Fruit fly (Drosophila melanogaster) whole organism, embryonic: ENCODE data around the gene CG14400.

Experiments
- Aef1 ChIP-seq: fragments of 200-800 bp; sonication (Bioruptor generic); IDR thresholded peaks from 3 replicates; pipeline ENCODE4 v1.3.6; 2022; ENCODE audit warnings: missing biosample characterization, missing genetic modification characterization
- Antp ChIP-seq: fragments of 200-800 bp; sonication (Bioruptor generic); optimal IDR thresholded peaks from 3 replicates; lab custom pipeline; 2016; ENCODE audit warnings: missing biosample characterization, missing genetic modification characterization
- Asciz ChIP-seq: fragments of 200-800 bp; sonication (Bioruptor generic); optimal IDR thresholded peaks from 2 replicates; lab custom pipeline; 2017; ENCODE audit warnings: missing biosample characterization, mild to moderate bottlenecking, missing genetic modification characterization, missing genetic modification reagents
- Bgb ChIP-seq: fragments of 200-800 bp; sonication (Bioruptor generic); IDR thresholded peaks from 2 replicates; pipeline ENCODE4 v1.3.6; 2022; ENCODE audit warnings: missing biosample characterization, missing genetic modification characterization; ENCODE audit not compliant: partially characterized antibody
- CG10267 ChIP-seq: fragments of 200-800 bp; sonication (Bioruptor generic); optimal IDR thresholded peaks from 2 replicates; lab custom pipeline; 2018; ENCODE audit warnings: missing biosample characterization, mild to moderate bottlenecking, missing genetic modification characterization, moderate library complexity
- CG11247 ChIP-seq: fragments of 200-800 bp; sonication (Bioruptor generic); IDR thresholded peaks from 2 replicates; pipeline ENCODE4 v1.3.6; 2022; ENCODE audit warnings: missing biosample characterization, missing genetic modification characterization
- CG12391 ChIP-seq: fragments of 200-800 bp; sonication (Bioruptor generic); optimal IDR thresholded peaks from 3 replicates; lab custom pipeline; 2018; ENCODE audit warnings: missing biosample characterization, mild to moderate bottlenecking, missing genetic modification characterization, moderate library complexity
- CG14710 ChIP-seq: fragments of 200-800 bp; sonication (Bioruptor generic); optimal IDR thresholded peaks from 3 replicates; lab custom pipeline; 2019; ENCODE audit warnings: missing biosample characterization, mild to moderate bottlenecking, missing genetic modification characterization, moderate library complexity
- CG16779 ChIP-seq: fragments of 200-800 bp; sonication (Bioruptor generic); IDR thresholded peaks from 2 replicates; pipeline ENCODE4 v1.3.6; 2022; ENCODE audit warnings: missing biosample characterization, missing genetic modification characterization
- CG18619 ChIP-seq: fragments of 200-800 bp; sonication (Bioruptor generic); optimal IDR thresholded peaks from 3 replicates; lab custom pipeline; 2017; ENCODE audit warnings: missing biosample characterization, mild to moderate bottlenecking, missing genetic modification characterization
- CG2129 ChIP-seq: fragments of 200-800 bp; sonication (Bioruptor generic); IDR thresholded peaks from 2 replicates; pipeline ENCODE4 v1.3.6; 2022; ENCODE audit warnings: missing biosample characterization, missing genetic modification characterization; ENCODE audit not compliant: partially characterized antibody
- CG2678 ChIP-seq: fragments of 200-800 bp; sonication (Bioruptor generic); optimal IDR thresholded peaks from 3 replicates; lab custom pipeline; 2019; ENCODE audit warnings: missing biosample characterization, mild to moderate bottlenecking, missing genetic modification characterization, moderate library complexity
- CG30431 ChIP-seq: fragments of 200-800 bp; sonication (Bioruptor generic); optimal IDR thresholded peaks from 2 replicates; lab custom pipeline; 2017; ENCODE audit warnings: missing biosample characterization, missing genetic modification characterization
- CG31441 ChIP-seq: fragments of 200-800 bp; sonication (Bioruptor generic); IDR thresholded peaks from 2 replicates; pipeline ENCODE4 v1.3.6; 2022; ENCODE audit warnings: missing biosample characterization, missing genetic modification characterization
- CG33213 ChIP-seq: fragments of 200-800 bp; sonication (Bioruptor generic); optimal IDR thresholded peaks from 3 replicates; lab custom pipeline; 2016; ENCODE audit warnings: missing biosample characterization, missing genetic modification characterization
- CG34224 ChIP-seq: fragments of 200-800 bp; sonication (Bioruptor generic); IDR thresholded peaks from 3 replicates; pipeline ENCODE4 v1.3.6; 2022; ENCODE audit warnings: missing biosample characterization, missing genetic modification characterization; ENCODE audit not compliant: partially characterized antibody
- CG4282 ChIP-seq: fragments of 200-800 bp; sonication (Bioruptor generic); optimal IDR thresholded peaks from 2 replicates; lab custom pipeline; 2016; ENCODE audit warnings: missing biosample characterization, missing genetic modification characterization
- CG4404 ChIP-seq: fragments of 200-800 bp; sonication (Bioruptor generic); IDR thresholded peaks from 2 replicates; pipeline ENCODE4 v1.3.6; 2022; ENCODE audit warnings: missing biosample characterization, missing genetic modification characterization
- CG4730 ChIP-seq: fragments of 200-800 bp; sonication (Bioruptor generic); IDR thresholded peaks from 2 replicates; pipeline ENCODE4 v1.3.6; 2022; ENCODE audit warnings: missing biosample characterization, missing genetic modification characterization
- CG7963 ChIP-seq: fragments of 200-800 bp; sonication (Bioruptor generic); IDR thresholded peaks from 3 replicates; pipeline ENCODE4 v1.3.6; 2022; ENCODE audit warnings: missing biosample characterization, missing genetic modification characterization; ENCODE audit not compliant: partially characterized antibody
- CG8765 ChIP-seq: fragments of 200-800 bp; sonication (Bioruptor generic); IDR thresholded peaks from 2 replicates; pipeline ENCODE4 v1.3.6; 2022; ENCODE audit warnings: missing biosample characterization, missing genetic modification characterization
- CG9215 ChIP-seq: fragments of 200-800 bp; sonication (Bioruptor generic); IDR thresholded peaks from 2 replicates; pipeline ENCODE4 v1.3.6; 2022; ENCODE audit warnings: missing biosample characterization, missing genetic modification characterization
- CG9797 ChIP-seq: fragments of 200-800 bp; sonication (Bioruptor generic); optimal IDR thresholded peaks from 3 replicates; lab custom pipeline; 2018; ENCODE audit warnings: missing biosample characterization, mild to moderate bottlenecking, missing genetic modification characterization
- CHES-1-like ChIP-seq: fragments of 200-800 bp; sonication (Bioruptor generic); optimal IDR thresholded peaks from 2 replicates; lab custom pipeline; 2016; ENCODE audit warnings: missing biosample characterization, missing genetic modification characterization
- Chrac-16 ChIP-seq: fragments of 200-800 bp; sonication (Bioruptor generic); optimal IDR thresholded peaks from 3 replicates; lab custom pipeline; 2016; ENCODE audit warnings: missing biosample characterization, missing genetic modification characterization
- Dek ChIP-seq: fragments of 200-800 bp; sonication (Bioruptor generic); optimal IDR thresholded peaks from 3 replicates; lab custom pipeline; 2019; ENCODE audit warnings: missing biosample characterization, mild to moderate bottlenecking, missing genetic modification characterization, moderate library complexity
- Ets65A ChIP-seq: fragments of 200-800 bp; sonication (Bioruptor generic); peaks from one replicate; lab custom pipeline; 2016; ENCODE audit warnings: missing biosample characterization, missing genetic modification characterization
- Fer3 ChIP-seq: fragments of 200-800 bp; sonication (Bioruptor generic); optimal IDR thresholded peaks from 2 replicates; lab custom pipeline; 2018; ENCODE audit warnings: missing biosample characterization, mild to moderate bottlenecking, missing genetic modification characterization, moderate library complexity
- Gsc ChIP-seq: fragments of 200-800 bp; sonication (Bioruptor generic); IDR thresholded peaks from 2 replicates; pipeline ENCODE4 v1.3.6; 2022; ENCODE audit warnings: missing biosample characterization, missing genetic modification characterization
- Kr ChIP-seq: fragments of 200-800 bp; sonication (Bioruptor generic); optimal IDR thresholded peaks from 2 replicates; lab custom pipeline; 2017; ENCODE audit warnings: missing biosample characterization, mild to moderate bottlenecking, missing genetic modification characterization
- Lpt ChIP-seq: fragments of >200 bp; optimal IDR thresholded peaks from 2 replicates; lab custom pipeline; 2018; ENCODE audit warnings: missing biosample characterization, missing genetic modification characterization
- Nf-YA ChIP-seq: fragments of 200-800 bp; sonication (Bioruptor generic); IDR thresholded peaks from 2 replicates; pipeline ENCODE4 v1.3.6; 2022; ENCODE audit warnings: missing biosample characterization, missing genetic modification characterization
- Nf-YB ChIP-seq: fragments of 200-800 bp; sonication (Bioruptor generic); optimal IDR thresholded peaks from 3 replicates; lab custom pipeline; 2019; ENCODE audit warnings: missing biosample characterization, mild to moderate bottlenecking, missing genetic modification characterization, moderate library complexity
- Scr ChIP-seq: fragments of 200-800 bp; sonication (Bioruptor generic); IDR thresholded peaks from 2 replicates; pipeline ENCODE4 v1.3.6; 2022; ENCODE audit warnings: missing biosample characterization, missing genetic modification characterization; ENCODE audit not compliant: partially characterized antibody
- Six4 ChIP-seq: fragments of 200-800 bp; sonication (Bioruptor generic); optimal IDR thresholded peaks from 2 replicates; lab custom pipeline; 2016; ENCODE audit warnings: missing biosample characterization, missing genetic modification characterization
- Xbp1 ChIP-seq: fragments of 200-800 bp; sonication (Bioruptor generic); optimal IDR thresholded peaks from 3 replicates; lab custom pipeline; 2016; ENCODE audit warnings: missing biosample characterization, mild to moderate bottlenecking, missing genetic modification characterization
- cas ChIP-seq: fragments of 200-800 bp; sonication (Bioruptor generic); IDR thresholded peaks from 2 replicates; pipeline ENCODE4 v1.3.6; 2022; ENCODE audit warnings: missing biosample characterization, missing genetic modification characterization
- crc ChIP-seq: fragments of 200-800 bp; sonication (Bioruptor generic); optimal IDR thresholded peaks from 2 replicates; lab custom pipeline; 2016; ENCODE audit warnings: missing biosample characterization, missing genetic modification characterization
- crp ChIP-seq, 2 experiments: fragments of 200-800 bp; sonication (Bioruptor generic); optimal IDR thresholded peaks; 2 replicates in 1 of 2; 3 replicates in 1 of 2; lab custom pipeline; 2017; ENCODE audit warnings: missing biosample characterization in 2 of 2, missing genetic modification characterization in 2 of 2, mild to moderate bottlenecking in 1 of 2, moderate library complexity in 1 of 2
- dati ChIP-seq: fragments of 200-800 bp; sonication (Bioruptor generic); IDR thresholded peaks from 2 replicates; pipeline ENCODE4 v1.3.6; 2022; ENCODE audit warnings: missing biosample characterization, missing genetic modification characterization
- dysf ChIP-seq: fragments of 200-800 bp; sonication (Bioruptor generic); IDR thresholded peaks from 3 replicates; pipeline ENCODE4 v1.3.6; 2022; ENCODE audit warnings: missing biosample characterization, missing genetic modification characterization
- esg ChIP-seq: fragments of 200-800 bp; sonication (Bioruptor generic); conservative IDR thresholded peaks from 2 replicates; pipeline ENCODE4 v1.3.6; 2022; ENCODE audit warnings: missing biosample characterization, missing genetic modification characterization
- ewg ChIP-seq: fragments of 200-800 bp; sonication (Bioruptor generic); optimal IDR thresholded peaks from 3 replicates; lab custom pipeline; 2017; ENCODE audit warnings: mild to moderate bottlenecking, missing biosample characterization, missing genetic modification reagents, missing genetic modification characterization
- gce ChIP-seq: fragments of 200-800 bp; sonication (Bioruptor generic); IDR thresholded peaks from 3 replicates; pipeline ENCODE4 v1.3.6; 2022; ENCODE audit warnings: missing biosample characterization, missing genetic modification characterization
- pros ChIP-seq: fragments of 200-800 bp; sonication (Bioruptor generic); optimal IDR thresholded peaks from 3 replicates; lab custom pipeline; 2019; ENCODE audit warnings: missing biosample characterization, mild to moderate bottlenecking, missing genetic modification characterization, moderate library complexity
- rib ChIP-seq: fragments of 200-800 bp; sonication (Bioruptor generic); IDR thresholded peaks from 2 replicates; pipeline ENCODE4 v1.3.6; 2022; ENCODE audit warnings: missing biosample characterization, missing genetic modification characterization
- sens-2 ChIP-seq: fragments of 200-800 bp; sonication (Bioruptor generic); IDR thresholded peaks from 2 replicates; pipeline ENCODE4 v1.3.6; 2022; ENCODE audit warnings: missing biosample characterization, missing genetic modification characterization
- tap ChIP-seq: fragments of 200-800 bp; optimal IDR thresholded peaks from 3 replicates; lab custom pipeline; 2019; ENCODE audit warnings: missing biosample characterization, mild to moderate bottlenecking, missing genetic modification characterization, moderate library complexity
- usp ChIP-seq: fragments of >200 bp; optimal IDR thresholded peaks from 2 replicates; lab custom pipeline; 2017; ENCODE audit warnings: missing biosample characterization, missing genetic modification characterization

Gene CG14400

dm6 chr2L:20822489-20823195 is 35.0 kb downstream of the CG14400 start, which contains the start of gene CG9331 (continued):
- TF ChIP-seq crp (GFP tag; optimal IDR thresholded peaks at IDR 0.05; lab: Kevin White, UChicago), result no peak
- TF ChIP-seq CG30431 (GFP tag; lab: Kevin White, UChicago), result no peak
- TF ChIP-seq sens-2 (GFP tag; lab: Robert Waterston, UW), result no peak
- no peak for TF ChIP-seq Fer3 (tag; lab: Kevin White, UChicago)
- TF ChIP-seq CG33213 (GFP tag; lab: Kevin White, UChicago), result no peak
- no peak for TF ChIP-seq Asciz
- TF ChIP-seq tap (tag; lab: Kevin White, UChicago), result no peak
- no peak for TF ChIP-seq CG14710 (tag; lab: Kevin White, UChicago)
- no peak for TF ChIP-seq CG16779 (GFP tag; lab: Robert Waterston, UW)

- TF ChIP-seq crp (GFP tag; optimal IDR thresholded peaks at IDR 0.05; lab: Kevin White, UChicago), result no peak
- no peak for TF ChIP-seq gce (GFP tag; lab: Robert Waterston, UW)
- peak; percentile 64 for TF ChIP-seq ewg (GFP tag; lab: Kevin White, UChicago)
- no peak for TF ChIP-seq Chrac-16
- TF ChIP-seq CG9215 (GFP tag; lab: Robert Waterston, UW), result no peak
- no peak for TF ChIP-seq Six4 (GFP tag; lab: Kevin White, UChicago)
- TF ChIP-seq CG12391, result no peak
- peak; percentile 39 for TF ChIP-seq rib (GFP tag; lab: Robert Waterston, UW)
- TF ChIP-seq CG4282 (GFP tag; lab: Kevin White, UChicago), result no peak
- TF ChIP-seq CG11247 (GFP tag; lab: Robert Waterston, UW), result no peak
- TF ChIP-seq CG2678 (tag; lab: Kevin White, UChicago), result no peak
- TF ChIP-seq Lpt (GFP tag; lab: Kevin White, UChicago), result no peak
- TF ChIP-seq Nf-YA (GFP tag; lab: Robert Waterston, UW), result no peak
- TF ChIP-seq Ets65A, result peak; percentile 13
- TF ChIP-seq CG31441, result no peak
- no peak for TF ChIP-seq Dek
- TF ChIP-seq Nf-YB (GFP tag; lab: Kevin White, UChicago), result no peak
- TF ChIP-seq dysf (GFP tag; lab: Robert Waterston, UW), result no peak
- TF ChIP-seq CG34224 (GFP tag; lab: Robert Waterston, UW), result no peak
- TF ChIP-seq Gsc, result no peak
- no peak for TF ChIP-seq Antp
- TF ChIP-seq esg (GFP tag; lab: Robert Waterston, UW), result no peak
- TF ChIP-seq crc, result no peak
- TF ChIP-seq cas, result no peak
- TF ChIP-seq Bgb (GFP tag; lab: Robert Waterston, UW), result 0 out of 2 replicates have a peak, but pooled peaks have one; percentile 20
- TF ChIP-seq CG8765 (GFP tag; lab: Robert Waterston, UW), result peak; percentile 78; the same call in 1 of the 2 replicates
- no peak for TF ChIP-seq usp (GFP tag; lab: Kevin White, UChicago)
- no peak for TF ChIP-seq dati (GFP tag; lab: Robert Waterston, UW)
- no peak for TF ChIP-seq CG18619
- no peak for TF ChIP-seq CG2129 (GFP tag; lab: Robert Waterston, UW)
- no peak for TF ChIP-seq CG9797
- TF ChIP-seq CG4730 (GFP tag; lab: Robert Waterston, UW), result no peak
- no peak for TF ChIP-seq CG4404 (GFP tag; lab: Robert Waterston, UW)
- no peak for TF ChIP-seq CHES-1-like (GFP tag; lab: Kevin White, UChicago)
- TF ChIP-seq Kr (GFP tag; lab: Kevin White, UChicago), result no peak
- no peak for TF ChIP-seq CG10267
- TF ChIP-seq CG7963 (GFP tag; lab: Robert Waterston, UW), result no peak
- no peak for TF ChIP-seq Aef1 (GFP tag; lab: Robert Waterston, UW)
- TF ChIP-seq Xbp1 (GFP tag; lab: Kevin White, UChicago), result no peak
- peak; percentile 34 for TF ChIP-seq pros (GFP tag; lab: Kevin White, UChicago)
- TF ChIP-seq Scr (GFP tag; lab: Robert Waterston, UW), result no peak
Observed at dm6 chr2L:20822025-20822371, 35.7 kb downstream of the CG14400 start.
